Worm (Caenorhabditis elegans) whole organism, L1 larva: ENCODE measurements around the gene col-118.
A peak's percentile ranks its signal among the peaks of the same experiment; 100 is the strongest.

Experiments
- C04F5.9 ChIP-seq: sonication (generic microtip); optimal IDR thresholded peaks from 2 replicates; lab custom pipeline; 2016; ENCODE audit warnings: missing genetic modification characterization, missing compliant biosample characterization
- C16A3.4 ChIP-seq: fragments of 150-350 bp; optimal IDR thresholded peaks from 2 replicates; lab custom pipeline; 2014; ENCODE audit warnings: missing biosample characterization, missing genetic modification characterization
- F16B12.6 ChIP-seq: fragments of 150-350 bp; optimal IDR thresholded peaks from 2 replicates; lab custom pipeline; 2014; ENCODE audit warnings: missing biosample characterization, missing genetic modification characterization
- aha-1 ChIP-seq: fragments of 150-350 bp; optimal IDR thresholded peaks from 2 replicates; lab custom pipeline; 2014; ENCODE audit warnings: missing biosample characterization, missing genetic modification characterization
- blmp-1 ChIP-seq: fragments of 150-350 bp; optimal IDR thresholded peaks from 2 replicates; lab custom pipeline; 2014; ENCODE audit warnings: missing biosample characterization, missing genetic modification characterization
- ceh-63 ChIP-seq: fragments of 200-800 bp; sonication (Bioruptor generic); optimal IDR thresholded peaks from 2 replicates; lab custom pipeline; 2018; ENCODE audit warnings: mild to moderate bottlenecking, missing genetic modification characterization, missing compliant biosample characterization
- ceh-8 ChIP-seq: fragments of 200-800 bp; sonication (Bioruptor generic); optimal IDR thresholded peaks from 2 replicates; lab custom pipeline; 2018; ENCODE audit warnings: mild to moderate bottlenecking, missing genetic modification characterization, moderate library complexity, missing compliant biosample characterization
- ceh-82 ChIP-seq, 3 experiments: fragments of 150-350 bp in 1 of 3; sonication (generic microtip) in 2 of 3; optimal IDR thresholded peaks; 2 replicates each; lab custom pipeline; 2014 to 2017; ENCODE audit warnings: missing biosample characterization in 3 of 3, missing genetic modification characterization in 3 of 3
- ceh-88 ChIP-seq: fragments of 200-800 bp; sonication (Bioruptor generic); IDR thresholded peaks from 2 replicates; pipeline ENCODE4 v1.3.6; 2022; ENCODE audit warnings: missing genetic modification characterization, missing compliant biosample characterization
- ceh-90 ChIP-seq: sonication (generic microtip); optimal IDR thresholded peaks from 2 replicates; lab custom pipeline; 2016; ENCODE audit warnings: missing genetic modification characterization, missing compliant biosample characterization
- ces-1 ChIP-seq: fragments of 150-350 bp; optimal IDR thresholded peaks from 2 replicates; lab custom pipeline; 2014; ENCODE audit warnings: missing biosample characterization, missing genetic modification reagents, missing genetic modification characterization
- dsc-1 ChIP-seq: sonication (generic microtip); optimal IDR thresholded peaks from 2 replicates; lab custom pipeline; 2016; ENCODE audit warnings: mild to moderate bottlenecking, missing genetic modification characterization, missing compliant biosample characterization
- efl-1 ChIP-seq, 4 experiments: fragments of 150-350 bp; optimal IDR thresholded peaks in 3 of 4; peaks in 1 of 4; 1 replicate in 1 of 4; 2 replicates in 3 of 4; lab custom pipeline; 2014; ENCODE audit warnings: missing biosample characterization in 2 of 4, missing genetic modification characterization in 2 of 4, missing genetic modification reagents in 2 of 4
- egl-13 ChIP-seq: sonication (generic microtip); optimal IDR thresholded peaks from 2 replicates; lab custom pipeline; 2016; ENCODE audit warnings: missing genotype, missing genetic modification reagents, missing genetic modification characterization, missing compliant biosample characterization
- elt-2 ChIP-seq: sonication (generic microtip); optimal IDR thresholded peaks from 2 replicates; lab custom pipeline; 2016; ENCODE audit warnings: missing genetic modification characterization, mild to moderate bottlenecking, inconsistent platforms, missing compliant biosample characterization, missing genetic modification reagents
- elt-3 ChIP-seq, 6 experiments: fragments of 150-350 bp in 1 of 6; sonication (generic microtip); optimal IDR thresholded peaks; 2 replicates each; lab custom pipeline; 2017 to 2018; ENCODE audit warnings: missing biosample characterization in 6 of 6, missing genetic modification characterization in 6 of 6, inconsistent platforms in 1 of 6
- ets-5 ChIP-seq: fragments of 200-800 bp; sonication (Bioruptor generic); IDR thresholded peaks from 2 replicates; pipeline ENCODE4 v1.3.6; 2022; ENCODE audit warnings: missing genetic modification characterization, missing compliant biosample characterization
- fkh-10 ChIP-seq: sonication (generic microtip); optimal IDR thresholded peaks from 2 replicates; lab custom pipeline; 2017; ENCODE audit warnings: missing biosample characterization, missing genetic modification reagents, missing genetic modification characterization
- fkh-4 ChIP-seq: sonication (generic microtip); optimal IDR thresholded peaks from 2 replicates; lab custom pipeline; 2016; ENCODE audit warnings: missing compliant biosample characterization, missing genetic modification characterization, borderline replicate concordance
- fkh-8 ChIP-seq: sonication (generic microtip); optimal IDR thresholded peaks from 2 replicates; lab custom pipeline; 2016; ENCODE audit warnings: mild to moderate bottlenecking, missing genetic modification characterization, missing compliant biosample characterization
- fos-1 ChIP-seq: fragments of 150-350 bp; optimal IDR thresholded peaks from 2 replicates; lab custom pipeline; 2014; ENCODE audit warnings: missing biosample characterization, missing genetic modification characterization
- hpl-2 ChIP-seq: fragments of 150-350 bp; optimal IDR thresholded peaks from 2 replicates; lab custom pipeline; 2014; ENCODE audit warnings: missing biosample characterization, missing genetic modification reagents, missing genetic modification characterization
- jun-1 ChIP-seq: fragments of 150-350 bp; optimal IDR thresholded peaks from 2 replicates; lab custom pipeline; 2014; ENCODE audit warnings: missing biosample characterization, missing genetic modification reagents, missing genetic modification characterization
- lin-13 ChIP-seq: fragments of 150-350 bp; optimal IDR thresholded peaks from 2 replicates; lab custom pipeline; 2014; ENCODE audit warnings: missing biosample characterization, missing genetic modification reagents, missing genetic modification characterization
- lin-14 ChIP-seq: fragments of 200-800 bp; sonication (Bioruptor generic); optimal IDR thresholded peaks from 2 replicates; lab custom pipeline; 2018; ENCODE audit warnings: mild to moderate bottlenecking, missing genetic modification characterization, moderate library complexity, missing compliant biosample characterization
- lin-35 ChIP-seq, 2 experiments: fragments of 150-350 bp; optimal IDR thresholded peaks; 2 replicates each; lab custom pipeline; 2014; ENCODE audit warnings: missing biosample characterization in 2 of 2, missing genetic modification characterization in 2 of 2, missing genetic modification reagents in 2 of 2
- lir-3 ChIP-seq: sonication (generic microtip); optimal IDR thresholded peaks from 2 replicates; lab custom pipeline; 2016; ENCODE audit warnings: mild to moderate bottlenecking, missing genetic modification characterization, moderate library complexity, missing compliant biosample characterization; ENCODE audit not compliant: poor library complexity
- lsy-2 ChIP-seq, 2 experiments: fragments of 150-350 bp; optimal IDR thresholded peaks; 2 replicates each; lab custom pipeline; 2014; ENCODE audit warnings: missing biosample characterization in 2 of 2, missing genetic modification characterization in 2 of 2
- mab-9 ChIP-seq: fragments of 200-800 bp; sonication (Bioruptor generic); IDR thresholded peaks from 2 replicates; pipeline ENCODE4 v1.3.6; 2022; ENCODE audit warnings: missing genetic modification reagents, missing genetic modification characterization, missing compliant biosample characterization
- mdl-1 ChIP-seq, 2 experiments: fragments of 150-350 bp; optimal IDR thresholded peaks; 2 replicates each; lab custom pipeline; 2014 to 2017; ENCODE audit warnings: missing biosample characterization in 2 of 2, missing genetic modification characterization in 2 of 2, inconsistent platforms in 1 of 2
- mef-2 ChIP-seq: fragments of 150-350 bp; optimal IDR thresholded peaks from 2 replicates; lab custom pipeline; 2014; ENCODE audit warnings: missing biosample characterization, missing genetic modification characterization
- mep-1 ChIP-seq: fragments of 150-350 bp; optimal IDR thresholded peaks from 2 replicates; lab custom pipeline; 2014; ENCODE audit warnings: missing biosample characterization, missing genetic modification characterization
- nhr-19 ChIP-seq: fragments of 200-800 bp; sonication (Bioruptor generic); conservative IDR thresholded peaks from 2 replicates; pipeline ENCODE4 v1.3.6; 2022; ENCODE audit warnings: missing genetic modification characterization, missing compliant biosample characterization
- nhr-20 ChIP-seq: sonication (generic microtip); optimal IDR thresholded peaks from 2 replicates; lab custom pipeline; 2016; ENCODE audit warnings: mild to moderate bottlenecking, missing genetic modification characterization, missing compliant biosample characterization
- nhr-28 ChIP-seq: fragments of 150-350 bp; optimal IDR thresholded peaks from 2 replicates; lab custom pipeline; 2014; ENCODE audit warnings: missing biosample characterization, missing genetic modification characterization
- nhr-47 ChIP-seq: sonication (generic microtip); optimal IDR thresholded peaks from 2 replicates; lab custom pipeline; 2016; ENCODE audit warnings: mild to moderate bottlenecking, missing genetic modification characterization, moderate library complexity, missing compliant biosample characterization
- nhr-76 ChIP-seq: sonication (generic microtip); optimal IDR thresholded peaks from 2 replicates; lab custom pipeline; 2017; ENCODE audit warnings: missing biosample characterization, missing genetic modification characterization
- nhr-85 ChIP-seq: sonication (generic microtip); peaks from one replicate; lab custom pipeline; 2016; ENCODE audit warnings: missing genetic modification characterization, inconsistent platforms, missing compliant biosample characterization
- nhr-90 ChIP-seq: sonication (generic microtip); optimal IDR thresholded peaks from 2 replicates; lab custom pipeline; 2016; ENCODE audit warnings: mild to moderate bottlenecking, missing genetic modification characterization, missing compliant biosample characterization; ENCODE audit not compliant: poor library complexity
- pqm-1 ChIP-seq: sonication (generic microtip); optimal IDR thresholded peaks from 3 replicates; lab custom pipeline; 2017; ENCODE audit warnings: missing biosample characterization, missing genetic modification characterization
- skn-1 ChIP-seq: fragments of 150-350 bp; optimal IDR thresholded peaks from 2 replicates; lab custom pipeline; 2014; ENCODE audit warnings: missing biosample characterization, missing genetic modification characterization
- snpc-4 ChIP-seq: fragments of 150-350 bp; optimal IDR thresholded peaks from 2 replicates; lab custom pipeline; 2014; ENCODE audit warnings: missing biosample characterization, missing genetic modification characterization
- sptf-1 ChIP-seq: fragments of 150-350 bp; optimal IDR thresholded peaks from 2 replicates; lab custom pipeline; 2014; ENCODE audit warnings: missing biosample characterization, missing genetic modification characterization
- sup-37 ChIP-seq: fragments of 200-800 bp; sonication (Bioruptor generic); optimal IDR thresholded peaks from 2 replicates; lab custom pipeline; 2018; ENCODE audit warnings: mild to moderate bottlenecking, missing genetic modification characterization, missing compliant biosample characterization
- swsn-7 ChIP-seq: sonication (generic microtip); optimal IDR thresholded peaks from 2 replicates; lab custom pipeline; 2016; ENCODE audit warnings: missing genetic modification characterization, missing compliant biosample characterization
- tbx-2 ChIP-seq: sonication (generic microtip); optimal IDR thresholded peaks from 2 replicates; lab custom pipeline; 2016; ENCODE audit warnings: missing genetic modification characterization, missing compliant biosample characterization
- unc-130 ChIP-seq: fragments of 150-350 bp; optimal IDR thresholded peaks from 2 replicates; lab custom pipeline; 2017; ENCODE audit warnings: missing biosample characterization, missing genetic modification characterization, inconsistent platforms
- unc-30 ChIP-seq: sonication (generic microtip); optimal IDR thresholded peaks from 2 replicates; lab custom pipeline; 2017; ENCODE audit warnings: missing biosample characterization, missing genetic modification characterization
- unc-62 ChIP-seq: fragments of 150-350 bp; optimal IDR thresholded peaks from 2 replicates; lab custom pipeline; 2014; ENCODE audit warnings: missing biosample characterization, missing genetic modification reagents, missing genetic modification characterization
- unc-86 ChIP-seq: sonication (generic microtip); optimal IDR thresholded peaks from 2 replicates; lab custom pipeline; 2016; ENCODE audit warnings: missing genetic modification characterization, missing compliant biosample characterization
- unc-98 ChIP-seq: fragments of 200-800 bp; sonication (Bioruptor generic); IDR thresholded peaks from 2 replicates; pipeline ENCODE4 v1.3.6; 2022; ENCODE audit warnings: missing genetic modification characterization, missing compliant biosample characterization
- zip-4 ChIP-seq: fragments of 200-800 bp; sonication (Bioruptor generic); optimal IDR thresholded peaks from 2 replicates; lab custom pipeline; 2018; ENCODE audit warnings: mild to moderate bottlenecking, missing genetic modification characterization, moderate library complexity, missing compliant biosample characterization
- ztf-11 ChIP-seq, 2 experiments: sonication (generic microtip); optimal IDR thresholded peaks; 2 replicates each; lab custom pipeline; 2016 to 2017; ENCODE audit warnings: missing genetic modification characterization in 2 of 2, missing biosample characterization in 1 of 2, missing compliant biosample characterization in 1 of 2

col-118 gene

DNA sequence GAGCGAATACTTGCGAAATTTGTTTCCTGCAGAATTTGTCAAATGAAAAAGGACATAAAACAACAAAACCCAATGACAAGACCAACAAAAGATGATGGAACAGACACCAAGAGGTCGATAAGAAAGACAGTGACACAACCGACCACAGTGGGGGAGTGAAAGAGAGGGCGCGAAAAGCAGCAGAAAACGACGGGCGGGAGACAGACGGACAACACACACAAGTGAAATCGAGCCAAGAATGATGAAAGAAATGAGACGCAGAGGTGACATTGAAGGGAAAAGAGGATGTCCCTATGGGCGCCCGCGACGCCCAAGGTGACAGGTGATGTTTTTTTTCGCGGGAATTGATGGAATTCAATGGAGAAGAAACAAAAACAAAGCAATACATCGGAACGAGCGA, 18.1 kb downstream of the col-118 start (continued):
- TF ChIP-seq lin-13 (GFP tag; lab: Kevin White, UChicago) (no peak), ztf-11 (tag; optimal IDR thresholded peaks at IDR 0.05; lab: Kevin White, UChicago) (peak in 1 of 2 experiments; percentile 34), fos-1 (no peak), C16A3.4 (peak; percentile 31), swsn-7 (peak; percentile 36), unc-30 (tag; lab: Kevin White, UChicago) (no peak), unc-130 (no peak), elt-2 (tag; lab: Kevin White, UChicago) (peak; percentile 39), C04F5.9 (tag; lab: Kevin White, UChicago) (no peak), unc-62 (GFP tag; lab: Kevin White, UChicago) (no peak), nhr-19 (GFP tag; lab: Robert Waterston, UW) (peak; percentile 33), aha-1 (no peak), nhr-76 (tag; lab: Kevin White, UChicago) (no peak), ceh-90 (no peak), nhr-47 (tag; lab: Kevin White, UChicago) (peak; percentile 43), lsy-2 (tag; optimal IDR thresholded peaks at IDR 0.05; lab: Kevin White, UChicago) (peak; percentile 27 to 52), tbx-2 (peak; percentile 38), dsc-1 (tag; lab: Kevin White, UChicago) (no peak), mep-1 (peak; percentile 77), ceh-63 (no peak), F16B12.6 (tag; lab: Kevin White, UChicago) (no peak), ceh-82 (tag; optimal IDR thresholded peaks at IDR 0.05; lab: Kevin White, UChicago) (peak in 1 of 3 experiments; percentile 18), fkh-8 (no peak), blmp-1 (tag; lab: Kevin White, UChicago) (peak; percentile 98), snpc-4 (tag; lab: Kevin White, UChicago) (no peak), sup-37 (GFP tag; lab: Kevin White, UChicago) (no peak), mab-9 (no peak), pqm-1 (tag; lab: Kevin White, UChicago) (no peak), lir-3 (tag; lab: Kevin White, UChicago) (no peak), unc-98 (GFP tag; lab: Robert Waterston, UW) (no peak), fkh-4 (tag; lab: Kevin White, UChicago) (no peak), lin-14 (GFP tag; lab: Kevin White, UChicago) (peak; percentile 97), hpl-2 (GFP tag; lab: Kevin White, UChicago) (no peak), egl-13 (tag; lab: Kevin White, UChicago) (no peak), zip-4 (GFP tag; lab: Kevin White, UChicago) (no peak), efl-1 (optimal IDR thresholded peaks at IDR 0.05; lab: Kevin White, UChicago) (peak; percentile 59 to 68), efl-1 (GFP tag; optimal IDR thresholded peaks at IDR 0.05 in 1 of 2; lab: Kevin White, UChicago) (peak; percentile 47 to 97), mef-2 (tag; lab: Kevin White, UChicago) (no peak), skn-1 (tag; lab: Kevin White, UChicago) (peak; percentile 60), lin-35 (GFP tag; optimal IDR thresholded peaks at IDR 0.05; lab: Kevin White, UChicago) (peak; percentile 50 to 74), unc-86 (tag; lab: Kevin White, UChicago) (no peak), jun-1 (no peak), ets-5 (GFP tag; lab: Robert Waterston, UW) (no peak), elt-3 (tag; optimal IDR thresholded peaks at IDR 0.05; lab: Kevin White, UChicago) (peak in 1 of 6 experiments; percentile 58), sptf-1 (tag; lab: Kevin White, UChicago) (no peak), ceh-8 (GFP tag; lab: Kevin White, UChicago) (no peak), ces-1 (GFP tag; lab: Kevin White, UChicago) (no peak), ceh-88 (GFP tag; lab: Robert Waterston, UW) (no peak), nhr-90 (peak; percentile 57), fkh-10 (GFP tag; lab: Kevin White, UChicago) (no peak), nhr-85 (tag; lab: Kevin White, UChicago) (peak; percentile 78), nhr-20 (tag; lab: Kevin White, UChicago) (peak; percentile 73), mdl-1 (tag; optimal IDR thresholded peaks at IDR 0.05; lab: Kevin White, UChicago) (peak in 1 of 2 experiments; percentile 46), nhr-28 (tag; lab: Kevin White, UChicago) (no peak)
